Worm (Caenorhabditis elegans) whole organism, L4 larva: ENCODE results near the gene F10E9.12.

Experiments
- D1046.2 ChIP-seq: fragments of 200-800 bp; sonication (Bioruptor generic); IDR thresholded peaks from 2 replicates; pipeline ENCODE4 v1.3.6; 2022; ENCODE audit warnings: missing genetic modification characterization, missing compliant biosample characterization
- F10B5.3 ChIP-seq: sonication (generic microtip); optimal IDR thresholded peaks from 2 replicates; lab custom pipeline; 2016; ENCODE audit warnings: mild to moderate bottlenecking, missing genetic modification characterization, missing compliant biosample characterization
- F44E2.7 ChIP-seq: fragments of 200-800 bp; sonication (Bioruptor generic); IDR thresholded peaks from 2 replicates; pipeline ENCODE4 v2.1.2; 2022; ENCODE audit warnings: missing genetic modification characterization, missing compliant biosample characterization
- T20F7.1 ChIP-seq: fragments of 200-800 bp; sonication (Bioruptor generic); optimal IDR thresholded peaks from 2 replicates; lab custom pipeline; 2018; ENCODE audit warnings: mild to moderate bottlenecking, missing genetic modification characterization, missing compliant biosample characterization
- Y48G9A.11 ChIP-seq: fragments of 200-800 bp; sonication (Bioruptor generic); IDR thresholded peaks from 2 replicates; pipeline ENCODE4 v1.3.6; 2022; ENCODE audit warnings: missing genetic modification reagents, missing genetic modification characterization, missing compliant biosample characterization
- Y75B8A.6 ChIP-seq: fragments of 200-800 bp; sonication (Bioruptor generic); IDR thresholded peaks from 2 replicates; pipeline ENCODE4 v1.3.6; 2022; ENCODE audit warnings: missing genetic modification reagents, missing genetic modification characterization, missing compliant biosample characterization
- ZK337.2 ChIP-seq: fragments of 200-800 bp; sonication (Bioruptor generic); IDR thresholded peaks from 2 replicates; pipeline ENCODE4 v1.3.6; 2022; ENCODE audit warnings: missing genetic modification reagents, missing genetic modification characterization, missing compliant biosample characterization
- ZK546.5 ChIP-seq, 2 experiments: sonication (generic microtip); optimal IDR thresholded peaks; 2 replicates each; lab custom pipeline; 2017; ENCODE audit warnings: missing biosample characterization in 2 of 2, missing genetic modification characterization in 2 of 2
- ceh-20 ChIP-seq: fragments of 200-800 bp; sonication (Bioruptor generic); IDR thresholded peaks from 2 replicates; pipeline ENCODE4 v1.3.6; 2022; ENCODE audit warnings: missing genetic modification reagents, missing genetic modification characterization, missing compliant biosample characterization
- ceh-28 ChIP-seq: fragments of 150-350 bp; optimal IDR thresholded peaks from 2 replicates; lab custom pipeline; 2014; ENCODE audit warnings: missing biosample characterization, missing genetic modification reagents, missing genetic modification characterization
- ceh-44 ChIP-seq: fragments of 200-800 bp; sonication (Bioruptor generic); IDR thresholded peaks from 2 replicates; pipeline ENCODE4 v1.3.6; 2022; ENCODE audit warnings: missing genetic modification reagents, missing genetic modification characterization, missing compliant biosample characterization
- ceh-82 ChIP-seq: sonication (generic microtip); optimal IDR thresholded peaks from 2 replicates; lab custom pipeline; 2017; ENCODE audit warnings: missing biosample characterization, missing genetic modification characterization
- daf-16 ChIP-seq, 3 experiments: sonication (generic microtip); optimal IDR thresholded peaks; 2 replicates each; lab custom pipeline; 2016 to 2017; ENCODE audit warnings: missing genetic modification characterization in 3 of 3, missing genetic modification reagents in 3 of 3, mild to moderate bottlenecking in 2 of 3, missing compliant biosample characterization in 2 of 3, missing biosample characterization in 1 of 3, moderate library complexity in 1 of 3
- daf-19 ChIP-seq: fragments of 200-800 bp; sonication (Bioruptor generic); conservative IDR thresholded peaks from 2 replicates; pipeline ENCODE4 v1.3.6; 2022; ENCODE audit warnings: missing genetic modification characterization, missing compliant biosample characterization
- daf-8 ChIP-seq: fragments of 200-800 bp; sonication (Bioruptor generic); IDR thresholded peaks from 2 replicates; pipeline ENCODE4 v1.3.6; 2022; ENCODE audit warnings: missing genetic modification characterization, missing compliant biosample characterization
- dmd-8 ChIP-seq: fragments of 200-800 bp; sonication (Bioruptor generic); IDR thresholded peaks from 2 replicates; pipeline ENCODE4 v1.3.6; 2022; ENCODE audit warnings: missing genetic modification characterization, missing compliant biosample characterization
- dmd-9 ChIP-seq: fragments of 200-800 bp; sonication (Bioruptor generic); IDR thresholded peaks from 2 replicates; pipeline ENCODE4 v1.3.6; 2022; ENCODE audit warnings: missing genetic modification reagents, missing genetic modification characterization, missing compliant biosample characterization
- fkh-10 ChIP-seq: fragments of 150-350 bp; optimal IDR thresholded peaks from 2 replicates; lab custom pipeline; 2014; ENCODE audit warnings: missing biosample characterization, missing genetic modification reagents, missing genetic modification characterization
- hlh-11 ChIP-seq: fragments of 200-800 bp; sonication (Bioruptor generic); optimal IDR thresholded peaks from 2 replicates; lab custom pipeline; 2018; ENCODE audit warnings: mild to moderate bottlenecking, missing genetic modification characterization, missing compliant biosample characterization
- jun-1 ChIP-seq: fragments of 150-350 bp; optimal IDR thresholded peaks from 2 replicates; lab custom pipeline; 2014; ENCODE audit warnings: missing biosample characterization, missing genetic modification reagents, missing genetic modification characterization
- lin-13 ChIP-seq: fragments of 150-350 bp; optimal IDR thresholded peaks from 2 replicates; lab custom pipeline; 2014; ENCODE audit warnings: missing biosample characterization, missing genetic modification reagents, missing genetic modification characterization
- lin-15B ChIP-seq: fragments of 150-350 bp; sonication (generic microtip); optimal IDR thresholded peaks from 3 replicates; lab custom pipeline; 2014; ENCODE audit warnings: missing biosample characterization, missing genetic modification characterization
- lin-38 ChIP-seq: fragments of 200-800 bp; sonication (Bioruptor generic); IDR thresholded peaks from 2 replicates; pipeline ENCODE4 v1.3.6; 2022; ENCODE audit warnings: missing genetic modification reagents, missing genetic modification characterization, missing compliant biosample characterization
- lsy-2 ChIP-seq, 2 experiments: fragments of 150-350 bp in 1 of 2; sonication (generic microtip) in 1 of 2; optimal IDR thresholded peaks; 2 replicates each; lab custom pipeline; 2014 to 2017; ENCODE audit warnings: missing biosample characterization in 2 of 2, missing genetic modification characterization in 2 of 2
- madf-5 ChIP-seq, 2 experiments: fragments of 200-800 bp; sonication (Bioruptor generic); IDR thresholded peaks; 2 replicates each; pipeline ENCODE4 v1.3.6; 2022; ENCODE audit warnings: missing compliant biosample characterization in 2 of 2, missing genetic modification characterization in 2 of 2
- madf-9 ChIP-seq: fragments of 200-800 bp; sonication (Bioruptor generic); conservative IDR thresholded peaks from 2 replicates; pipeline ENCODE4 v1.3.6; 2022; ENCODE audit warnings: missing genetic modification reagents, missing genetic modification characterization, missing compliant biosample characterization
- mdt-29 ChIP-seq: fragments of 200-800 bp; sonication (Bioruptor generic); IDR thresholded peaks from 2 replicates; pipeline ENCODE4 v1.3.6; 2022; ENCODE audit warnings: missing genetic modification reagents, missing genetic modification characterization, missing compliant biosample characterization
- mep-1 ChIP-seq: fragments of 150-350 bp; sonication (generic microtip); optimal IDR thresholded peaks from 3 replicates; lab custom pipeline; 2014; ENCODE audit warnings: missing biosample characterization, missing genetic modification characterization
- mes-2 ChIP-seq: sonication (generic microtip); optimal IDR thresholded peaks from 2 replicates; lab custom pipeline; 2016; ENCODE audit warnings: missing genotype, mild to moderate bottlenecking, missing genetic modification characterization, missing compliant biosample characterization; ENCODE audit not compliant: poor library complexity, severe bottlenecking
- mxl-3 ChIP-seq: fragments of 200-800 bp; sonication (Bioruptor generic); optimal IDR thresholded peaks from 2 replicates; lab custom pipeline; 2018; ENCODE audit warnings: mild to moderate bottlenecking, missing genetic modification characterization, missing compliant biosample characterization
- nhr-11 ChIP-seq: fragments of 150-350 bp; optimal IDR thresholded peaks from 2 replicates; lab custom pipeline; 2014; ENCODE audit warnings: missing biosample characterization, missing genetic modification characterization
- nhr-237 ChIP-seq: sonication (generic microtip); optimal IDR thresholded peaks from 2 replicates; lab custom pipeline; 2017; ENCODE audit warnings: missing biosample characterization, missing genetic modification characterization
- nhr-25 ChIP-seq: sonication (generic microtip); optimal IDR thresholded peaks from 2 replicates; lab custom pipeline; 2017; ENCODE audit warnings: missing genetic modification characterization, mild to moderate bottlenecking, missing compliant biosample characterization, antibody characterized with exemption, moderate library complexity, borderline replicate concordance; ENCODE audit not compliant: insufficient read depth
- nhr-28 ChIP-seq: fragments of 150-350 bp; optimal IDR thresholded peaks from 2 replicates; lab custom pipeline; 2014; ENCODE audit warnings: missing biosample characterization, missing genetic modification characterization
- nhr-41 ChIP-seq: fragments of 200-800 bp; sonication (Bioruptor generic); IDR thresholded peaks from 2 replicates; pipeline ENCODE4 v1.3.6; 2022; ENCODE audit warnings: missing genetic modification reagents, missing genetic modification characterization, missing compliant biosample characterization
- nhr-48 ChIP-seq: sonication (generic microtip); optimal IDR thresholded peaks from 2 replicates; lab custom pipeline; 2016; ENCODE audit warnings: mild to moderate bottlenecking, missing genetic modification characterization, missing compliant biosample characterization
- nhr-6 ChIP-seq: fragments of 150-350 bp; optimal IDR thresholded peaks from 2 replicates; lab custom pipeline; 2014; ENCODE audit warnings: missing biosample characterization, missing genetic modification characterization
- nhr-76 ChIP-seq: fragments of 150-350 bp; optimal IDR thresholded peaks from 2 replicates; lab custom pipeline; 2014; ENCODE audit warnings: missing biosample characterization, missing genetic modification characterization
- nhr-77 ChIP-seq: fragments of 150-350 bp; optimal IDR thresholded peaks from 2 replicates; lab custom pipeline; 2014; ENCODE audit warnings: missing biosample characterization, missing genetic modification characterization
- pha-4 ChIP-seq, 2 experiments: fragments of 150-350 bp in 1 of 2; fragments of 200-800 bp in 1 of 2; sonication (Bioruptor generic) in 1 of 2; IDR thresholded peaks in 1 of 2; optimal IDR thresholded peaks in 1 of 2; 2 replicates each; pipeline versions ENCODE4 v1.3.6 to Lab custom; 2014 to 2022; ENCODE audit warnings: missing genetic modification characterization in 2 of 2, missing genetic modification reagents in 2 of 2, missing biosample characterization in 1 of 2, missing compliant biosample characterization in 1 of 2
- pqm-1 ChIP-seq: sonication (generic microtip); optimal IDR thresholded peaks from 2 replicates; lab custom pipeline; 2017; ENCODE audit warnings: missing biosample characterization, missing genetic modification characterization
- rbr-2 ChIP-seq: sonication (generic microtip); optimal IDR thresholded peaks from 2 replicates; lab custom pipeline; 2016; ENCODE audit warnings: missing genotype, missing genetic modification characterization, missing compliant biosample characterization
- spr-1 ChIP-seq: sonication (generic microtip); optimal IDR thresholded peaks from 2 replicates; lab custom pipeline; 2016; ENCODE audit warnings: mild to moderate bottlenecking, missing genetic modification characterization, missing compliant biosample characterization
- spr-3 ChIP-seq: fragments of 200-800 bp; sonication (Bioruptor generic); optimal IDR thresholded peaks from 2 replicates; lab custom pipeline; 2018; ENCODE audit warnings: mild to moderate bottlenecking, missing genetic modification characterization, missing compliant biosample characterization
- tra-1 ChIP-seq: fragments of 200-800 bp; sonication (Bioruptor generic); IDR thresholded peaks from 2 replicates; pipeline ENCODE4 v1.3.6; 2022; ENCODE audit warnings: missing genetic modification reagents, missing genetic modification characterization, missing compliant biosample characterization
- unc-130 ChIP-seq: sonication (generic microtip); optimal IDR thresholded peaks from 2 replicates; lab custom pipeline; 2016; ENCODE audit warnings: missing genetic modification reagents, missing genetic modification characterization, missing compliant biosample characterization
- unc-62 ChIP-seq, 3 experiments: fragments of 150-350 bp in 1 of 3; sonication (generic microtip); optimal IDR thresholded peaks in 2 of 3; peaks in 1 of 3; 1 replicate in 1 of 3; 2 replicates in 2 of 3; lab custom pipeline; 2014 to 2017; ENCODE audit warnings: missing biosample characterization in 3 of 3, missing genetic modification characterization in 3 of 3, missing genetic modification reagents in 3 of 3, missing genotype in 1 of 3
- zfp-3 ChIP-seq: fragments of 200-800 bp; sonication (Bioruptor generic); conservative IDR thresholded peaks from 2 replicates; pipeline ENCODE4 v1.3.6; 2022; ENCODE audit warnings: missing genetic modification reagents, missing genetic modification characterization, missing compliant biosample characterization
- ztf-7 ChIP-seq: fragments of 150-350 bp; optimal IDR thresholded peaks from 2 replicates; lab custom pipeline; 2014; ENCODE audit warnings: missing biosample characterization, missing genetic modification characterization

The F10E9.12 gene

ce11 chrIII:8307356-8307755 is 17.0 kb upstream of the F10E9.12 start, which contains the start of the genes F10E9.7 and F10E9.5 (continued):
- TF ChIP-seq lin-13 (peak; percentile 27), T20F7.1 (GFP tag; lab: Kevin White, UChicago) (peak; percentile 99), nhr-6 (tag; lab: Kevin White, UChicago) (peak; percentile 45), unc-62 (GFP tag; optimal IDR thresholded peaks at IDR 0.05 in 1 of 2; lab: Kevin White, UChicago) (no peak), unc-62 (tag; optimal IDR thresholded peaks at IDR 0.05; lab: Kevin White, UChicago) (no peak), mxl-3 (GFP tag; lab: Kevin White, UChicago) (peak; percentile 39), Y75B8A.6 (GFP tag; lab: Robert Waterston, UW) (no peak), spr-1 (tag; lab: Kevin White, UChicago) (peak; percentile 32), ceh-44 (GFP tag; lab: Robert Waterston, UW) (peak; percentile 86), F10B5.3 (tag; lab: Kevin White, UChicago) (no peak), ceh-28 (tag; lab: Kevin White, UChicago) (no peak), nhr-237 (tag; lab: Kevin White, UChicago) (no peak), fkh-10 (GFP tag; lab: Kevin White, UChicago) (peak; percentile 60), daf-19 (0 out of 2 replicates have a peak, but pooled peaks have one; percentile 7), ztf-7 (tag; lab: Kevin White, UChicago) (peak; percentile 70), lin-15B (tag; lab: Kevin White, UChicago) (peak; percentile 45), ZK546.5 (tag; optimal IDR thresholded peaks at IDR 0.05; lab: Kevin White, UChicago) (no peak), daf-16 (GFP tag; optimal IDR thresholded peaks at IDR 0.05; lab: Kevin White, UChicago) (peak in 1 of 2 experiments; percentile 27), daf-16 (tag; optimal IDR thresholded peaks at IDR 0.05; lab: Kevin White, UChicago) (peak; percentile 56), F44E2.7 (GFP tag; lab: Robert Waterston, UW) (no peak), nhr-76 (tag; lab: Kevin White, UChicago) (no peak), dmd-9 (GFP tag; lab: Robert Waterston, UW) (peak; percentile 96), ceh-20 (GFP tag; lab: Robert Waterston, UW) (0 out of 2 replicates have a peak, but pooled peaks have one; percentile 28), Y48G9A.11 (GFP tag; lab: Robert Waterston, UW) (peak; percentile 99), daf-8 (GFP tag; lab: Robert Waterston, UW) (no peak), nhr-28 (tag; lab: Kevin White, UChicago) (peak; percentile 34), mes-2 (tag; lab: Kevin White, UChicago) (peak; percentile 100), dmd-8 (GFP tag; lab: Robert Waterston, UW) (no peak), pqm-1 (tag; lab: Kevin White, UChicago) (peak; percentile 25), nhr-77 (tag; lab: Kevin White, UChicago) (peak; percentile 57), mdt-29 (GFP tag; lab: Robert Waterston, UW) (0 out of 2 replicates have a peak, but pooled peaks have one; percentile 45), tra-1 (GFP tag; lab: Robert Waterston, UW) (no peak; the same call in 1 of the 2 replicates), zfp-3 (GFP tag; lab: Robert Waterston, UW) (peak; percentile 60; the same call in 1 of the 2 replicates), ceh-82 (tag; lab: Kevin White, UChicago) (no peak), mep-1 (tag; lab: Kevin White, UChicago) (peak; percentile 87), hlh-11 (tag; lab: Kevin White, UChicago) (no peak), nhr-25 (no peak), lsy-2 (tag; optimal IDR thresholded peaks at IDR 0.05; lab: Kevin White, UChicago) (peak in 1 of 2 experiments; percentile 96), unc-130 (peak; percentile 96), nhr-11 (tag; lab: Kevin White, UChicago) (no peak), lin-38 (GFP tag; lab: Robert Waterston, UW) (peak; percentile 79), pha-4 (GFP tag; IDR thresholded peaks at IDR 0.05; lab: Robert Waterston, UW) (peak; percentile 76), pha-4 (tag; optimal IDR thresholded peaks at IDR 0.05; lab: Kevin White, UChicago) (peak; percentile 69), madf-9 (GFP tag; lab: Robert Waterston, UW) (peak; percentile 61; the same call in 1 of the 2 replicates), ZK337.2 (GFP tag; lab: Robert Waterston, UW) (peak; percentile 97), nhr-41 (GFP tag; lab: Robert Waterston, UW) (no peak), madf-5 (GFP tag; IDR thresholded peaks at IDR 0.05; lab: Robert Waterston, UW) (peak in 1 of 2 experiments; percentile 61; a peak in 1 of 4 replicates), jun-1 (tag; lab: Kevin White, UChicago) (no peak), spr-3 (no peak), rbr-2 (peak; percentile 76), nhr-48 (tag; lab: Kevin White, UChicago) (peak; percentile 24), D1046.2 (GFP tag; lab: Robert Waterston, UW) (peak; percentile 60; the same call in 1 of the 2 replicates)
